Worm (Caenorhabditis elegans) whole organism, L4/young adult: ENCODE data around the gene hsp-16.2.

ENCODE experiments used
- dao-5 ChIP-seq: sonication (generic microtip); optimal IDR thresholded peaks from 2 replicates; lab custom pipeline; 2016; ENCODE audit warnings: missing genotype, missing genetic modification characterization, moderate library complexity, missing compliant biosample characterization
- him-1 ChIP-seq: sonication (generic microtip); optimal IDR thresholded peaks from 2 replicates; lab custom pipeline; 2016; ENCODE audit warnings: missing genotype, missing genetic modification reagents, missing genetic modification characterization, missing compliant biosample characterization

DNA sequence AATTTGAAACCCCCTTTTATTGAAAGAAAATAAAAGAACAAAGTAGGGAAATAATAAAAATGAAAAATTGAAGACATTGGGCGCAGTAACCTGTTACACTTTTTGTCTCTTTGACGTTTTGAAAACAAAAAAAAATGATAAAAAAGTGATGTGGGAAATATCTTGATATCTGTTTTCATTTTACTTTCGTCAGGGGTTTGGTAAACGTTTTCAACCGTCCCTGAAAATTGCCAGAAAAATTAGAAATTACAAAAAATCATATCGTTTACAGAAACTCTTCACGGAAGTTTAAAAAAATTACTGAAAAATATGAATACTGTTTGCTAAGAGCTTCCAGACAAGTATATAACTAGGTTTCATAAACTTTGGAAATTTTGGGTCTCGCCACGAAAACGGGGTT is 25.6 kb downstream of the hsp-16.2 start, which contains the start of gene F36H9.4:
- TF ChIP-seq him-1 (tag; lab: Kevin White, UChicago) (no peak), dao-5 (no peak)
